Worm (Caenorhabditis elegans): ENCODE results near the gene mig-22.

Gene mig-22

DNA sequence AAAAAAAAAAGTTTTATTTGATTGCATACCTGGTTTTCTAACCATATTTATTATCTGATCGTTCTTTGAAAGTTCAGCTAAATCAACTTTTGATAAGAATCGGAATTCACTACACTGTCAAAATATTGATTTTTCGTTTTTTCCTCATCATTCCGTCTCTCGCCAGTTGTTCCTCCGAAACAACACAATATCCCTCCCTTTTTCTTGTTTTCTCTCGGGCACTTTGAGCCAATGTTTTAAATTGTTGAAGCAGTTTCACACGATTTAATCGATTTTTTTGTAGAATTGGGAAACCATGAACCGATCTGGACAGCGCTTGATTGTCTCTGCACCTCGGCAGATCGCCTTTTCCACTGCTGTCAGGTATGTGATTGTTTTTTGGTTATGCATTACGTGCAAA is 2.1 kb upstream of the mig-22 start, which contains the start of gene K02D10.1:
Gene K02D10.1, plus strand, starts transcription at position 284 of the 400 bp plus-strand sequence.
- TF ChIP-seq hlh-1 (tag; optimal IDR thresholded peaks at IDR 0.05) (peak; percentile 34), mep-1 (tag; optimal IDR thresholded peaks at IDR 0.05) (no peak)

DNA sequence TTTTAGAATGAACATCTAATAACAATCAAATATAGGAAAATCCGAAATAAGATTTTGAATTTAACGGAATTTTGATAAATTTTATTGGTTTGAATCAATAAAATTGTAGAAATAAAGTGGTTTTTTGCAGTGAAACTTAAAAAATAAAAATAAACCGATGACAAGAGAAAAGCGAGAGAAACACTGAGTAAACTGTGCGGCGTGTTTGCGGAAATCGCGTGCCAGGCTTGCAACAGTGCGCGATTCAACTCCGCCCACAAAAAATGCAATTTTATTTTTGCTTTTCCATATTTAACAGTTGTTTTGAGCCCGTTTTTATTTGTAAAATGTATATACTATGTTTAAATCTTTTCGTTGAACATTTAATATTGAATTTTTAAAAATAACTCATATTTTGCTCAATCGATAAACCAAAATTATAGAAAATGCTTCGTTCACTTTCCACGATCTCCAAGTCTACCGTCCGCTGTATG is 783 bp upstream of the mig-22 start, which contains the start of gene mtss-1:
Gene mtss-1, plus strand, starts transcription at position 423 of the 473 bp plus-strand sequence.
- peak; percentile 91 for TF ChIP-seq sptf-1 (tag; optimal IDR thresholded peaks at IDR 0.05)
- peak; percentile 73 for TF ChIP-seq drap-1 (GFP tag; optimal IDR thresholded peaks at IDR 0.05)
- TF ChIP-seq mls-2 (tag; optimal IDR thresholded peaks at IDR 0.05), result peak; percentile 92
- peak; percentile 30 for TF ChIP-seq nhr-12 (tag; optimal IDR thresholded peaks at IDR 0.05)
- TF ChIP-seq elt-1 (tag; optimal IDR thresholded peaks at IDR 0.05; ENCODE audit: borderline replicate concordance, insufficient read depth), result no peak
- peak; percentile 64 for TF ChIP-seq unc-120 (tag; optimal IDR thresholded peaks at IDR 0.05; ENCODE audit: poor library complexity, severe bottlenecking)
- TF ChIP-seq hlh-1 (tag; optimal IDR thresholded peaks at IDR 0.05), result peak; percentile 70
- TF ChIP-seq sem-2 (GFP tag; optimal IDR thresholded peaks at IDR 0.05), result peak; percentile 48
- peak; percentile 69 for TF ChIP-seq cnd-1 (tag; optimal IDR thresholded peaks at IDR 0.05)
- no peak for TF ChIP-seq elt-3 (tag; optimal IDR thresholded peaks at IDR 0.05)
- peak; percentile 55 for TF ChIP-seq nhr-76 (tag; optimal IDR thresholded peaks at IDR 0.05)
- TF ChIP-seq ham-2 (GFP tag; optimal IDR thresholded peaks at IDR 0.05), result peak; percentile 52
- TF ChIP-seq mab-5 (tag; optimal IDR thresholded peaks at IDR 0.05), result peak; percentile 13
- peak; percentile 8 for TF ChIP-seq nhr-237 (tag; optimal IDR thresholded peaks at IDR 0.05)
- no peak for TF ChIP-seq nhr-2 (tag; optimal IDR thresholded peaks at IDR 0.05)
- no peak for TF ChIP-seq nhr-28 (tag; optimal IDR thresholded peaks at IDR 0.05)
- no peak for TF ChIP-seq zip-8 (tag; optimal IDR thresholded peaks at IDR 0.05)
- TF ChIP-seq lin-13 (tag; optimal IDR thresholded peaks at IDR 0.05), result peak; percentile 37
- peak; percentile 87 for TF ChIP-seq ceh-43 (GFP tag; optimal IDR thresholded peaks at IDR 0.05)
- TF ChIP-seq snpc-4 (tag; optimal IDR thresholded peaks at IDR 0.05), result no peak
- no peak for TF ChIP-seq tbx-8 (GFP tag; optimal IDR thresholded peaks at IDR 0.05)
- TF ChIP-seq lsy-2 (tag; optimal IDR thresholded peaks at IDR 0.05), result peak; percentile 66
- no peak for TF ChIP-seq ceh-39 (tag; optimal IDR thresholded peaks at IDR 0.05)
- peak; percentile 59 for TF ChIP-seq bed-3 (GFP tag; optimal IDR thresholded peaks at IDR 0.05)
- TF ChIP-seq ztf-11 (tag; optimal IDR thresholded peaks at IDR 0.05), result peak; percentile 68
- no peak for TF ChIP-seq unc-39 (tag; optimal IDR thresholded peaks at IDR 0.05)
- TF ChIP-seq flh-1 (GFP tag; optimal IDR thresholded peaks at IDR 0.05), result peak; percentile 43
- no peak for TF ChIP-seq unc-62 (GFP tag; optimal IDR thresholded peaks at IDR 0.05)
- TF ChIP-seq lin-32 (GFP tag; optimal IDR thresholded peaks at IDR 0.05), result peak; percentile 54
- peak; percentile 85 for TF ChIP-seq mep-1 (tag; optimal IDR thresholded peaks at IDR 0.05)
- TF ChIP-seq M03D4.4 (tag; optimal IDR thresholded peaks at IDR 0.05), result peak; percentile 87
- no peak for TF ChIP-seq ces-1 (GFP tag; optimal IDR thresholded peaks at IDR 0.05)
- peak; percentile 18 for TF ChIP-seq pha-4 (tag; optimal IDR thresholded peaks at IDR 0.05)
- TF ChIP-seq blmp-1 (tag; optimal IDR thresholded peaks at IDR 0.05), result peak; percentile 56
- TF ChIP-seq ceh-83 (GFP tag; optimal IDR thresholded peaks at IDR 0.05), result peak; percentile 47

DNA sequence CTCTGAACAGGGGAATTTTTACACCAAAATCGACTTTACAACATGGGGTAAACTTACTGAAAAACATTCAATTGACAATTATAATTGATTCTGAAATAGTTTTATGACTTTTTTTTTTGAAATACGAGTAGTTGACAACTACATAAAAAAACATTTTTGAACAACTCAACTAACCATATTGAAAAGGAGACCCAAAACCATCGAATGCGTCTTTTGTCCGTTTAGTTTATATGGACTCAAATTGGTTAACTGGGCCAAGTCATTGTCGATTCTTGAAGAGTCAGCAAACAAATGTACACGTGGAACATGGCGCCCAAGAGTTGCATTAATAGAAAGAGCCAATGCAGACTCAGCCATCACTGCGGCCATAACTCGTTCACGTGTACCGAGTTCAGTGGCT is 675 bp downstream of the mig-22 start:
- TF ChIP-seq M03D4.4 (tag; optimal IDR thresholded peaks at IDR 0.05), result no peak
- no peak for TF ChIP-seq bed-3 (GFP tag; optimal IDR thresholded peaks at IDR 0.05)
- TF ChIP-seq snpc-4 (tag; optimal IDR thresholded peaks at IDR 0.05), result no peak
- no peak for TF ChIP-seq mep-1 (tag; optimal IDR thresholded peaks at IDR 0.05)
- TF ChIP-seq drap-1 (GFP tag; optimal IDR thresholded peaks at IDR 0.05), result no peak
- no peak for TF ChIP-seq elt-3 (tag; optimal IDR thresholded peaks at IDR 0.05)
- no peak for TF ChIP-seq lin-32 (GFP tag; optimal IDR thresholded peaks at IDR 0.05)
- TF ChIP-seq sptf-1 (tag; optimal IDR thresholded peaks at IDR 0.05), result no peak

DNA sequence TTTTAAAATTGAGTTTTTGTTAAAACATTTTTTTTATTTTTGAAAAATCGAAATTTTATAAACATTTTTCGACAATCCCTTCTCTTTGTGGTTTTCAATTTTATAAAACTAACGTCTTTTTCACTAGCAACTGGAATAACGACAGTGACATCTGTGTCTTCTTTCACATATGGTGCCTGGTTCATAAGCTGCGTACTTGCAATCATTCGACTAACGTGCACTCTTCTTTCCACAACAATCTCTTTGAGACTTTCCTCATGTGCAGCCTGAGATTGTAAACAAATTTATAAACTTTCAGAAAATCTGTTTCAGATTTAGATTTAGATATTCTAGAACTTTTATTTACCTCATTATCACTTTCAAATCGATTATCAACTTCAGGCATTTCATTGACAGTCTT is 2.1 kb downstream of the mig-22 start:
- TF ChIP-seq unc-120 (tag; optimal IDR thresholded peaks at IDR 0.05; ENCODE audit: poor library complexity, severe bottlenecking) (no peak), blmp-1 (tag; optimal IDR thresholded peaks at IDR 0.05) (no peak), M03D4.4 (tag; optimal IDR thresholded peaks at IDR 0.05) (no peak), nhr-237 (tag; optimal IDR thresholded peaks at IDR 0.05) (no peak), pha-4 (tag; optimal IDR thresholded peaks at IDR 0.05) (no peak), ceh-43 (GFP tag; optimal IDR thresholded peaks at IDR 0.05) (no peak), flh-1 (GFP tag; optimal IDR thresholded peaks at IDR 0.05) (no peak), drap-1 (GFP tag; optimal IDR thresholded peaks at IDR 0.05) (no peak), ceh-39 (tag; optimal IDR thresholded peaks at IDR 0.05) (no peak)

All from whole organism, mixed stage, embryonic.